Fruit fly (Drosophila melanogaster): Measurements from ENCODE around the gene CG13373.

dm6 chrX:521683-522082 lies 44.9 kb downstream of the CG13373 start:
- TF ChIP-seq EcR (GFP tag; optimal IDR thresholded peaks at IDR 0.05): no peak
- TF ChIP-seq psq (optimal IDR thresholded peaks at IDR 0.05): no peak
- no peak for TF ChIP-seq usp (GFP tag; optimal IDR thresholded peaks at IDR 0.05)
- no peak for TF ChIP-seq Dll (optimal IDR thresholded peaks at IDR 0.05)

Measured in whole organism.